Worm (Caenorhabditis elegans) whole organism, L2 larva: ENCODE measurements around the gene ZC196.2.

Source experiments
- ama-1 ChIP-seq: fragments of 150-350 bp; optimal IDR thresholded peaks from 2 replicates; lab custom pipeline; 2018; ENCODE audit warnings: inconsistent platforms
- ceh-82 ChIP-seq: fragments of 150-350 bp; optimal IDR thresholded peaks from 2 replicates; lab custom pipeline; 2014; ENCODE audit warnings: missing biosample characterization, missing genetic modification characterization
- crh-2 ChIP-seq: sonication (generic microtip); optimal IDR thresholded peaks from 2 replicates; lab custom pipeline; 2017; ENCODE audit warnings: missing biosample characterization, missing genetic modification characterization
- mab-5 ChIP-seq: fragments of 150-350 bp; optimal IDR thresholded peaks from 2 replicates; lab custom pipeline; 2014; ENCODE audit warnings: missing biosample characterization, missing genetic modification characterization
- mdl-1 ChIP-seq, 2 experiments: fragments of 150-350 bp in 1 of 2; sonication (generic microtip) in 1 of 2; optimal IDR thresholded peaks; 2 replicates each; lab custom pipeline; 2017; ENCODE audit warnings: missing biosample characterization in 2 of 2, missing genetic modification characterization in 2 of 2
- nhr-23 ChIP-seq: fragments of 150-350 bp; optimal IDR thresholded peaks from 2 replicates; lab custom pipeline; 2014; ENCODE audit warnings: missing biosample characterization, missing genetic modification reagents, missing genetic modification characterization
- unc-62 ChIP-seq: fragments of 150-350 bp; optimal IDR thresholded peaks from 2 replicates; lab custom pipeline; 2014; ENCODE audit warnings: missing biosample characterization, missing genetic modification reagents, missing genetic modification characterization
- ztf-11 ChIP-seq: sonication (generic microtip); optimal IDR thresholded peaks from 2 replicates; lab custom pipeline; 2017; ENCODE audit warnings: missing biosample characterization, missing genetic modification characterization

- no peak for TF ChIP-seq mab-5 (tag; lab: Kevin White, UChicago)
- TF ChIP-seq ama-1, result no peak
- TF ChIP-seq ztf-11, result no peak
- TF ChIP-seq nhr-23 (tag; lab: Kevin White, UChicago), result no peak
- TF ChIP-seq unc-62 (GFP tag; lab: Kevin White, UChicago), result no peak
- no peak for TF ChIP-seq ceh-82 (tag; lab: Kevin White, UChicago)
- TF ChIP-seq mdl-1 (tag; optimal IDR thresholded peaks at IDR 0.05; lab: Kevin White, UChicago), result no peak
- no peak for TF ChIP-seq crh-2 (tag; lab: Kevin White, UChicago)
Observed at ce11 chrV:8716175-8716574, 23.1 kb upstream of the ZC196.2 start, which contains the start of gene glr-5.
